In genomic region chr3R:9551659-9552435, dm6 we compare ENCODE assay signal across 4 fruit fly cellular contexts.
TF ChIP-seq lines count a peak whose summit lies in the region.

mura (minus strand) TSS chr3R:9551806.
RnpS1 (plus strand) TSS chr3R:9552034.

- no peak for TF ChIP-seq CTCF in whole organism, embryonic (GFP tag; optimal IDR thresholded peaks at IDR 0.05; lab: Kevin White, UChicago)

TF ChIP-seq in whole organism, adult, 20 proteins besides CTCF, POLR2A, EP300 and RAD21:
- no peak for TF ChIP-seq CG7045 (GFP tag; optimal IDR thresholded peaks at IDR 0.05; lab: Kevin White, UChicago)
- TF ChIP-seq CG12768 (GFP tag; optimal IDR thresholded peaks at IDR 0.05; lab: Kevin White, UChicago), result no peak
- TF ChIP-seq toe (GFP tag; optimal IDR thresholded peaks at IDR 0.05; lab: Kevin White, UChicago), result no peak
- TF ChIP-seq CG14711 (tag; optimal IDR thresholded peaks at IDR 0.05; lab: Kevin White, UChicago), result no peak
- no peak for TF ChIP-seq pad (GFP tag; optimal IDR thresholded peaks at IDR 0.05; lab: Kevin White, UChicago)
- no peak for TF ChIP-seq CG7101 (tag; optimal IDR thresholded peaks at IDR 0.05; lab: Kevin White, UChicago)
- peak; percentile 8 for TF ChIP-seq Mnt (GFP tag; optimal IDR thresholded peaks at IDR 0.05; lab: Kevin White, UChicago)
- TF ChIP-seq bab1 (GFP tag; optimal IDR thresholded peaks at IDR 0.05; lab: Kevin White, UChicago), result peak; percentile 20
- TF ChIP-seq CG11617 (GFP tag; optimal IDR thresholded peaks at IDR 0.05; lab: Kevin White, UChicago), result no peak
- TF ChIP-seq Clk (GFP tag; optimal IDR thresholded peaks at IDR 0.05; lab: Kevin White, UChicago), result no peak
- TF ChIP-seq cic (GFP tag; optimal IDR thresholded peaks at IDR 0.05; lab: Kevin White, UChicago), result peak; percentile 53

TF ChIP-seq in whole organism, embryonic, 481 proteins besides CTCF, POLR2A, EP300 and RAD21 (continues in another document):
- TF ChIP-seq CG34376 (GFP tag; optimal IDR thresholded peaks at IDR 0.05; lab: Kevin White, UChicago) (peak; percentile 42), CG2712 (tag; optimal IDR thresholded peaks at IDR 0.05; lab: Kevin White, UChicago) (peak; percentile 38), CG14965 (GFP tag; optimal IDR thresholded peaks at IDR 0.05; lab: Kevin White, UChicago; ENCODE audit: borderline replicate concordance) (no peak), CG15696 (tag; optimal IDR thresholded peaks at IDR 0.05; lab: Kevin White, UChicago) (peak; percentile 1), CG9797 (GFP tag; optimal IDR thresholded peaks at IDR 0.05; lab: Kevin White, UChicago) (peak; percentile 89), gem (tag; optimal IDR thresholded peaks at IDR 0.05; lab: Kevin White, UChicago) (peak; percentile 25), phol (tag; optimal IDR thresholded peaks at IDR 0.05; lab: Kevin White, UChicago) (peak; percentile 12), CG7839 (tag; optimal IDR thresholded peaks at IDR 0.05; lab: Kevin White, UChicago) (no peak), CG10267 (tag; optimal IDR thresholded peaks at IDR 0.05; lab: Kevin White, UChicago) (peak; percentile 59), YL-1 (GFP tag; optimal IDR thresholded peaks at IDR 0.05; lab: Kevin White, UChicago) (peak; percentile 30), CG12391 (tag; optimal IDR thresholded peaks at IDR 0.05; lab: Kevin White, UChicago) (peak; percentile 27), gsb (GFP tag; IDR thresholded peaks at IDR 0.05; lab: Robert Waterston, UW) (no peak), her (GFP tag; optimal IDR thresholded peaks at IDR 0.05; lab: Kevin White, UChicago) (peak; percentile 24), D19A (tag; optimal IDR thresholded peaks at IDR 0.05; lab: Kevin White, UChicago) (peak; percentile 22), CG2116 (GFP tag; optimal IDR thresholded peaks at IDR 0.05; lab: Kevin White, UChicago) (peak; percentile 25), ewg (GFP tag; optimal IDR thresholded peaks at IDR 0.05; lab: Kevin White, UChicago) (peak; percentile 56), ftz-f1 (GFP tag; optimal IDR thresholded peaks at IDR 0.05; lab: Kevin White, UChicago) (peak; percentile 90), CG14667 (GFP tag; IDR thresholded peaks at IDR 0.05; lab: Robert Waterston, UW) (no peak), MESR4 (GFP tag; optimal IDR thresholded peaks at IDR 0.05; lab: Kevin White, UChicago) (peak; percentile 72), pzg (GFP tag; optimal IDR thresholded peaks at IDR 0.05; lab: Kevin White, UChicago) (peak; percentile 56), CG17829 (tag; optimal IDR thresholded peaks at IDR 0.05; lab: Kevin White, UChicago) (peak; percentile 11), Nf-YC (tag; optimal IDR thresholded peaks at IDR 0.05; lab: Kevin White, UChicago) (peak; percentile 14), CG10543 (GFP tag; optimal IDR thresholded peaks at IDR 0.05; lab: Kevin White, UChicago) (peak; percentile 55), sqz (GFP tag; optimal IDR thresholded peaks at IDR 0.05; lab: Kevin White, UChicago) (peak; percentile 59), CG15601 (tag; optimal IDR thresholded peaks at IDR 0.05; lab: Kevin White, UChicago) (peak; percentile 43), kah (GFP tag; optimal IDR thresholded peaks at IDR 0.05; lab: Kevin White, UChicago) (peak; percentile 53), CG30020 (tag; optimal IDR thresholded peaks at IDR 0.05; lab: Kevin White, UChicago) (peak; percentile 36)

TF ChIP-seq in whole organism, prepupa, 60 proteins besides CTCF, POLR2A, EP300 and RAD21:
- TF ChIP-seq Hr4 (GFP tag; optimal IDR thresholded peaks at IDR 0.05; lab: Kevin White, UChicago), result no peak
- TF ChIP-seq Sox14 (GFP tag; optimal IDR thresholded peaks at IDR 0.05; lab: Kevin White, UChicago), result peak; percentile 6
- TF ChIP-seq Hr39 (GFP tag; optimal IDR thresholded peaks at IDR 0.05; lab: Kevin White, UChicago), result no peak
- TF ChIP-seq Eip78C (GFP tag; lab: Kevin White, UChicago), result no peak
- peak; percentile 67 for TF ChIP-seq fkh (GFP tag; optimal IDR thresholded peaks at IDR 0.05; lab: Kevin White, UChicago)
- peak; percentile 42 for TF ChIP-seq vri (GFP tag; optimal IDR thresholded peaks at IDR 0.05; lab: Kevin White, UChicago)

TF ChIP-seq in whole organism, wandering third instar larva, 38 proteins besides CTCF, POLR2A, EP300 and RAD21:
- no peak for TF ChIP-seq dsf (GFP tag; optimal IDR thresholded peaks at IDR 0.05; lab: Kevin White, UChicago; ENCODE audit: borderline replicate concordance)
- no peak for TF ChIP-seq h (GFP tag; optimal IDR thresholded peaks at IDR 0.05; lab: Kevin White, UChicago)
- TF ChIP-seq GATAd (GFP tag; optimal IDR thresholded peaks at IDR 0.05; lab: Kevin White, UChicago), result no peak
- TF ChIP-seq CrebA (GFP tag; optimal IDR thresholded peaks at IDR 0.05; lab: Kevin White, UChicago; ENCODE audit: borderline replicate concordance), result no peak
- TF ChIP-seq dmrt93B (GFP tag; optimal IDR thresholded peaks at IDR 0.05; lab: Kevin White, UChicago), result no peak
- TF ChIP-seq Rel (GFP tag; optimal IDR thresholded peaks at IDR 0.05; lab: Kevin White, UChicago), result no peak
- TF ChIP-seq Rel (tag; optimal IDR thresholded peaks at IDR 0.05; lab: Kevin White, UChicago), result peak; percentile 58
- TF ChIP-seq jim (GFP tag; optimal IDR thresholded peaks at IDR 0.05; lab: Kevin White, UChicago), result no peak
